Worm (Caenorhabditis elegans) whole organism, mixed stage, embryonic: ENCODE results near the gene lect-2.

Source experiments
- bed-3 ChIP-seq: fragments of 200-800 bp; sonication (Bioruptor generic); optimal IDR thresholded peaks from 3 replicates; lab custom pipeline; 2018; ENCODE audit warnings: mild to moderate bottlenecking, missing genetic modification characterization, moderate library complexity, missing compliant biosample characterization
- elt-3 ChIP-seq: fragments of 150-350 bp; optimal IDR thresholded peaks from 2 replicates; lab custom pipeline; 2014; ENCODE audit warnings: missing biosample characterization, missing genetic modification characterization
- hlh-1 ChIP-seq: fragments of 150-350 bp; optimal IDR thresholded peaks from 2 replicates; lab custom pipeline; 2014; ENCODE audit warnings: missing biosample characterization, missing genetic modification reagents, missing genetic modification characterization
- nhr-237 ChIP-seq: fragments of 150-350 bp; optimal IDR thresholded peaks from 2 replicates; lab custom pipeline; 2014; ENCODE audit warnings: missing biosample characterization, missing genetic modification characterization
- nhr-76 ChIP-seq: sonication (generic microtip); optimal IDR thresholded peaks from 2 replicates; lab custom pipeline; 2017; ENCODE audit warnings: missing biosample characterization, missing genetic modification characterization
- pha-4 ChIP-seq: fragments of 150-350 bp; optimal IDR thresholded peaks from 2 replicates; lab custom pipeline; 2018; ENCODE audit warnings: missing biosample characterization, missing genetic modification reagents, missing genetic modification characterization
- snpc-4 ChIP-seq: fragments of 150-350 bp; optimal IDR thresholded peaks from 2 replicates; lab custom pipeline; 2014; ENCODE audit warnings: missing biosample characterization, missing genetic modification characterization
- sptf-1 ChIP-seq: sonication (generic microtip); optimal IDR thresholded peaks from 2 replicates; lab custom pipeline; 2017; ENCODE audit warnings: mild to moderate bottlenecking, missing genetic modification characterization, moderate library complexity, missing compliant biosample characterization
- unc-39 ChIP-seq: fragments of 150-350 bp; optimal IDR thresholded peaks from 2 replicates; lab custom pipeline; 2014; ENCODE audit warnings: missing biosample characterization, missing genetic modification characterization
- unc-62 ChIP-seq: fragments of 150-350 bp; optimal IDR thresholded peaks from 2 replicates; lab custom pipeline; 2014; ENCODE audit warnings: missing biosample characterization, missing genetic modification reagents, missing genetic modification characterization
- ztf-11 ChIP-seq: fragments of 150-350 bp; optimal IDR thresholded peaks from 2 replicates; lab custom pipeline; 2014; ENCODE audit warnings: missing biosample characterization, missing genetic modification characterization

ce11 chrII:5748395-5748794 lies 42.1 kb upstream of the lect-2 start:
- no peak for TF ChIP-seq elt-3 (tag; lab: Kevin White, UChicago)
- no peak for TF ChIP-seq sptf-1
- TF ChIP-seq nhr-76, result no peak
- TF ChIP-seq unc-62 (GFP tag; lab: Kevin White, UChicago), result no peak
- TF ChIP-seq hlh-1, result no peak
- TF ChIP-seq pha-4, result no peak
- no peak for TF ChIP-seq nhr-237 (tag; lab: Kevin White, UChicago)
- no peak for TF ChIP-seq snpc-4
- no peak for TF ChIP-seq unc-39
- no peak for TF ChIP-seq ztf-11 (tag; lab: Kevin White, UChicago)
- no peak for TF ChIP-seq bed-3 (GFP tag; lab: Kevin White, UChicago)
